Fruit fly (Drosophila melanogaster): ENCODE results near the gene CG31288.

DNA sequence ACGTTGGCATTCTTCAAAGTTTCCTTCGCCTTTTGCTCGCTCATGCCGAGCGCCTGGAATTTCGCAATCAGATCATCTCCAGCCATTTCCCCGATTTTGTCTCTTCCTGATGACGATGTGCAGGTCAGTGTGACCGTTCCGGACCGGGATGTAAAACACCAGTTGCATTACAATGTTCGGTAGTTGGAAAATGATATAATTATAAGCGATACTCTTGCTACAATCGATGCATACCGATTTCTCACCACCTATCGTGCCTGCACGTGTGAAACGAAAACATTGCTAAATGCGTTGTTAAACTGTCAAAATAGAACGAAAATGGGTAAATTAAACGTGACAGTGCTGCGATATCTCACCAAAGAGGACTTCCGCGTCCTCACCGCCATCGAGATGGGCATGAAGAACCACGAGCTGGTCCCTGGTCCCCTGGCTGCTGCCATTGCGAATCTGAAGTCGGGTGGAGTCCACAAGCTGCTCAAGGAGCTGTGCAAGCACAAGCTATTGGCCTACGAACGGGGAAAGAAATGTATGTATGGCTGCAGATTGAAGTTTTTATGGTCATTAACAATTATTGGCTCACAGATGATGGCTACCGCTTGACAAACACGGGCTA is 33.7 kb downstream of the CG31288 start, which contains the start of the genes GlnRS and RIOK2:
- TF ChIP-seq tj (GFP tag; optimal IDR thresholded peaks at IDR 0.05) (peak; percentile 21), CG12768 (GFP tag; optimal IDR thresholded peaks at IDR 0.05) (no peak), cic (GFP tag; optimal IDR thresholded peaks at IDR 0.05) (peak; percentile 30), toe (GFP tag; optimal IDR thresholded peaks at IDR 0.05) (no peak)
